Worm (Caenorhabditis elegans): Measurements from ENCODE around the gene T05A8.8.

DNA sequence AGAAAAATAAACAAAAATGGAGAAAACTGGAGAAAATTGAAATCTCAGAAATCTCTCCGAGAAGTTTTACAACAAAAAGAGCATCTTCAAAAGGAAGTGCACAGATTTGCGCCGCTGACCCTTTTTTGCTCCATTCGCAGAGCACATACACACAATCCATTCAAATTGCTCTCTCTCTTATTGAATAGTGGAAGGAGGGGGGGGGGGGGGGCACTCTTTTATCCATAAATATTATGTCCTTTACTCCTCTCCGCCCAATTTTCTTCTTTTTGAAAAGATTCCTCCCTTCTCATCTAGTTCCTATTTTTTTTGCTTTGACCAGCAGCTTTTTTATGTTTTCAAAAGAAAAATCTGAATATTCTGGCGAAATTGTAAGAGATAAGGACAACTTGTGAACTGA is 41.4 kb upstream of the T05A8.8 start:
- TF ChIP-seq F10E7.11 (tag; optimal IDR thresholded peaks at IDR 0.05) (no peak), snpc-4 (GFP tag; optimal IDR thresholded peaks at IDR 0.05) (no peak), snpc-4 (tag; optimal IDR thresholded peaks at IDR 0.05) (no peak), xnd-1 (tag; optimal IDR thresholded peaks at IDR 0.05) (no peak), unc-62 (GFP tag; optimal IDR thresholded peaks at IDR 0.05) (no peak), unc-130 (GFP tag; optimal IDR thresholded peaks at IDR 0.05) (no peak), C06A6.2 (GFP tag; conservative IDR thresholded peaks at IDR 0.05) (no peak), cebp-2 (GFP tag; IDR thresholded peaks at IDR 0.05) (no peak)

All from whole organism, young adult.